Worm (Caenorhabditis elegans): ENCODE data around the gene jmjd-2.
A peak's percentile ranks its signal among the peaks of the same experiment; 100 is the strongest.

The jmjd-2 gene

ce11 chrII:14249489-14249888, 6.1 kb upstream of the jmjd-2 start:
- TF ChIP-seq sem-4 (tag; optimal IDR thresholded peaks at IDR 0.05) (no peak), gmeb-1 (tag; optimal IDR thresholded peaks at IDR 0.05) (peak; percentile 20), elt-3 (tag; optimal IDR thresholded peaks at IDR 0.05) (no peak), mab-5 (tag; optimal IDR thresholded peaks at IDR 0.05) (peak; percentile 31), lin-13 (GFP tag; optimal IDR thresholded peaks at IDR 0.05) (peak; percentile 14), lin-39 (tag; optimal IDR thresholded peaks at IDR 0.05) (no peak), mdl-1 (tag; optimal IDR thresholded peaks at IDR 0.05) (peak; percentile 53 to 60), snpc-4 (tag; optimal IDR thresholded peaks at IDR 0.05) (no peak), F13H6.1 (tag; optimal IDR thresholded peaks at IDR 0.05) (peak; percentile 51), C34F6.9 (tag; optimal IDR thresholded peaks at IDR 0.05) (peak; percentile 43), nhr-12 (tag; optimal IDR thresholded peaks at IDR 0.05) (no peak), egl-27 (tag; optimal IDR thresholded peaks at IDR 0.05) (peak; percentile 14), crh-2 (tag; optimal IDR thresholded peaks at IDR 0.05) (peak; percentile 57), ceh-82 (tag; optimal IDR thresholded peaks at IDR 0.05) (no peak), unc-55 (GFP tag; optimal IDR thresholded peaks at IDR 0.05) (peak; percentile 25), ama-1 (optimal IDR thresholded peaks at IDR 0.05) (no peak), skn-1 (tag; optimal IDR thresholded peaks at IDR 0.05) (no peak), sma-3 (GFP tag; optimal IDR thresholded peaks at IDR 0.05) (peak; percentile 19), fos-1 (tag; optimal IDR thresholded peaks at IDR 0.05) (peak; percentile 48), blmp-1 (tag; optimal IDR thresholded peaks at IDR 0.05; ENCODE audit: insufficient read depth) (no peak), Y55F3AM.14 (GFP tag; optimal IDR thresholded peaks at IDR 0.05) (no peak), dmd-4 (tag; optimal IDR thresholded peaks at IDR 0.05) (no peak), nhr-10 (tag; optimal IDR thresholded peaks at IDR 0.05) (no peak), ZK546.5 (tag; optimal IDR thresholded peaks at IDR 0.05) (no peak), unc-39 (tag; optimal IDR thresholded peaks at IDR 0.05) (no peak), ztf-4 (tag; optimal IDR thresholded peaks at IDR 0.05) (peak; percentile 39), zag-1 (tag; optimal IDR thresholded peaks at IDR 0.05) (no peak), nhr-25 (tag; optimal IDR thresholded peaks at IDR 0.05) (peak; percentile 37), lsy-2 (tag; optimal IDR thresholded peaks at IDR 0.05) (peak in 1 of 2 experiments; percentile 8), nhr-129 (tag; optimal IDR thresholded peaks at IDR 0.05) (peak; percentile 79), lin-11 (tag; optimal IDR thresholded peaks at IDR 0.05) (no peak), nhr-77 (tag; optimal IDR thresholded peaks at IDR 0.05) (no peak), sma-9 (GFP tag; optimal IDR thresholded peaks at IDR 0.05) (peak; percentile 56), sma-9 (tag; optimal IDR thresholded peaks at IDR 0.05) (no peak)

ce11 chrII:14247748-14248502, 4.5 kb upstream of the jmjd-2 start:
- TF ChIP-seq ama-1 (optimal IDR thresholded peaks at IDR 0.05) (no peak), peb-1 (tag; optimal IDR thresholded peaks at IDR 0.05) (no peak), unc-55 (GFP tag; optimal IDR thresholded peaks at IDR 0.05) (no peak), sma-3 (GFP tag; optimal IDR thresholded peaks at IDR 0.05) (peak; percentile 60), nhr-11 (tag; optimal IDR thresholded peaks at IDR 0.05) (no peak), F13H6.1 (tag; optimal IDR thresholded peaks at IDR 0.05) (peak; percentile 12), ceh-16 (tag; optimal IDR thresholded peaks at IDR 0.05) (no peak), nhr-10 (tag; optimal IDR thresholded peaks at IDR 0.05) (no peak), fos-1 (tag; optimal IDR thresholded peaks at IDR 0.05) (peak; percentile 66), lin-11 (tag; optimal IDR thresholded peaks at IDR 0.05) (no peak), crh-2 (tag; optimal IDR thresholded peaks at IDR 0.05) (peak; percentile 9), Y55F3AM.14 (GFP tag; optimal IDR thresholded peaks at IDR 0.05) (no peak), mbf-1 (tag; optimal IDR thresholded peaks at IDR 0.05) (no peak), nhr-237 (tag; optimal IDR thresholded peaks at IDR 0.05) (no peak), nhr-23 (tag; optimal IDR thresholded peaks at IDR 0.05) (no peak), nhr-25 (tag; optimal IDR thresholded peaks at IDR 0.05) (peak; percentile 86), elt-1 (tag; optimal IDR thresholded peaks at IDR 0.05) (no peak), nhr-6 (tag; optimal IDR thresholded peaks at IDR 0.05) (no peak), skn-1 (tag; optimal IDR thresholded peaks at IDR 0.05) (no peak), alr-1 (tag; optimal IDR thresholded peaks at IDR 0.05) (no peak), nhr-129 (tag; optimal IDR thresholded peaks at IDR 0.05) (peak; percentile 51), mab-5 (tag; optimal IDR thresholded peaks at IDR 0.05) (no peak), blmp-1 (tag; optimal IDR thresholded peaks at IDR 0.05; ENCODE audit: insufficient read depth) (peak; percentile 35), egl-27 (tag; optimal IDR thresholded peaks at IDR 0.05) (no peak), nhr-12 (tag; optimal IDR thresholded peaks at IDR 0.05) (no peak), ceh-82 (tag; optimal IDR thresholded peaks at IDR 0.05) (no peak), ztf-4 (tag; optimal IDR thresholded peaks at IDR 0.05) (no peak), unc-62 (GFP tag; optimal IDR thresholded peaks at IDR 0.05) (no peak), aly-2 (tag; optimal IDR thresholded peaks at IDR 0.05) (no peak), sem-4 (tag; optimal IDR thresholded peaks at IDR 0.05) (no peak), lsy-2 (tag; optimal IDR thresholded peaks at IDR 0.05) (no peak), dmd-4 (tag; optimal IDR thresholded peaks at IDR 0.05) (no peak), lin-39 (tag; optimal IDR thresholded peaks at IDR 0.05) (no peak), gmeb-1 (tag; optimal IDR thresholded peaks at IDR 0.05) (peak; percentile 36), nhr-21 (tag; optimal IDR thresholded peaks at IDR 0.05) (no peak), snpc-4 (tag; optimal IDR thresholded peaks at IDR 0.05) (no peak)
